Worm (Caenorhabditis elegans) whole organism, late embryonic: ENCODE measurements around the gene clec-240.
A peak's percentile ranks its signal among the peaks of the same experiment; 100 is the strongest.

Experiments
- C08G9.2 ChIP-seq: sonication (generic microtip); optimal IDR thresholded peaks from 2 replicates; lab custom pipeline; 2016; ENCODE audit warnings: mild to moderate bottlenecking, missing genetic modification characterization, moderate library complexity, missing compliant biosample characterization
- F13H6.1 ChIP-seq: sonication (generic microtip); optimal IDR thresholded peaks from 2 replicates; lab custom pipeline; 2016; ENCODE audit warnings: missing genetic modification characterization, missing compliant biosample characterization
- K02D7.2 ChIP-seq: sonication (generic microtip); optimal IDR thresholded peaks from 2 replicates; lab custom pipeline; 2017; ENCODE audit warnings: mild to moderate bottlenecking, missing genetic modification characterization, missing compliant biosample characterization
- K09A11.1 ChIP-seq: sonication (generic microtip); optimal IDR thresholded peaks from 2 replicates; lab custom pipeline; 2017; ENCODE audit warnings: antibody characterized with exemption, mild to moderate bottlenecking, missing genetic modification characterization, missing compliant biosample characterization; ENCODE audit not compliant: insufficient read depth
- T23F11.4 ChIP-seq: fragments of 200-800 bp; sonication (Bioruptor generic); optimal IDR thresholded peaks from 2 replicates; lab custom pipeline; 2018; ENCODE audit warnings: mild to moderate bottlenecking, missing genetic modification characterization, missing compliant biosample characterization
- Y22D7AL.16 ChIP-seq: sonication (generic microtip); optimal IDR thresholded peaks from 2 replicates; lab custom pipeline; 2016; ENCODE audit warnings: missing genetic modification characterization, missing compliant biosample characterization
- ahr-1 ChIP-seq: sonication (generic microtip); optimal IDR thresholded peaks from 2 replicates; lab custom pipeline; 2016; ENCODE audit warnings: missing genetic modification characterization, missing compliant biosample characterization
- ama-1 ChIP-seq: fragments of 150-350 bp; optimal IDR thresholded peaks from 2 replicates; lab custom pipeline; 2014
- ceh-14 ChIP-seq: sonication (generic microtip); optimal IDR thresholded peaks from 2 replicates; lab custom pipeline; 2016; ENCODE audit warnings: missing genotype, missing genetic modification characterization, missing compliant biosample characterization
- ceh-19 ChIP-seq: fragments of 200-800 bp; sonication (Bioruptor generic); optimal IDR thresholded peaks from 2 replicates; lab custom pipeline; 2018; ENCODE audit warnings: mild to moderate bottlenecking, missing genetic modification characterization, missing compliant biosample characterization
- ceh-2 ChIP-seq: sonication (generic microtip); optimal IDR thresholded peaks from 2 replicates; lab custom pipeline; 2016; ENCODE audit warnings: missing genotype, missing genetic modification characterization, missing compliant biosample characterization
- ceh-22 ChIP-seq: sonication (generic microtip); optimal IDR thresholded peaks from 2 replicates; lab custom pipeline; 2017; ENCODE audit warnings: missing biosample characterization, missing genetic modification characterization
- ceh-24 ChIP-seq: sonication (generic microtip); optimal IDR thresholded peaks from 2 replicates; lab custom pipeline; 2016; ENCODE audit warnings: mild to moderate bottlenecking, missing genetic modification characterization, missing compliant biosample characterization
- ceh-31 ChIP-seq: sonication (generic microtip); optimal IDR thresholded peaks from 2 replicates; lab custom pipeline; 2016; ENCODE audit warnings: missing genetic modification characterization, missing compliant biosample characterization
- ceh-45 ChIP-seq: fragments of 200-800 bp; sonication (Bioruptor generic); IDR thresholded peaks from 2 replicates; pipeline ENCODE4 v1.3.6; 2022; ENCODE audit warnings: missing genetic modification reagents, missing genetic modification characterization, missing compliant biosample characterization
- ceh-48 ChIP-seq: sonication (generic microtip); optimal IDR thresholded peaks from 2 replicates; lab custom pipeline; 2016; ENCODE audit warnings: missing genetic modification characterization, inconsistent platforms, missing compliant biosample characterization
- ceh-9 ChIP-seq: sonication (generic microtip); optimal IDR thresholded peaks from 2 replicates; lab custom pipeline; 2016; ENCODE audit warnings: mild to moderate bottlenecking, missing genetic modification characterization, inconsistent platforms, missing compliant biosample characterization
- dmd-4 ChIP-seq: sonication (generic microtip); optimal IDR thresholded peaks from 2 replicates; lab custom pipeline; 2016; ENCODE audit warnings: borderline replicate concordance, missing genetic modification characterization, missing compliant biosample characterization
- dve-1 ChIP-seq: sonication (generic microtip); optimal IDR thresholded peaks from 2 replicates; lab custom pipeline; 2017; ENCODE audit warnings: antibody characterized with exemption, mild to moderate bottlenecking, missing genetic modification characterization, missing compliant biosample characterization
- elt-2 ChIP-seq: sonication (generic microtip); optimal IDR thresholded peaks from 2 replicates; lab custom pipeline; 2016; ENCODE audit warnings: missing genetic modification reagents, missing genetic modification characterization, missing compliant biosample characterization
- ets-4 ChIP-seq: sonication (generic microtip); optimal IDR thresholded peaks from 2 replicates; lab custom pipeline; 2016; ENCODE audit warnings: missing genetic modification characterization, missing compliant biosample characterization
- eyg-1 ChIP-seq: sonication (generic microtip); optimal IDR thresholded peaks from 2 replicates; lab custom pipeline; 2016; ENCODE audit warnings: missing genotype, missing genetic modification characterization, missing compliant biosample characterization
- fkh-10 ChIP-seq: fragments of 150-350 bp; optimal IDR thresholded peaks from 2 replicates; lab custom pipeline; 2014; ENCODE audit warnings: missing biosample characterization, missing genetic modification reagents, missing genetic modification characterization
- fkh-6 ChIP-seq: sonication (generic microtip); optimal IDR thresholded peaks from 2 replicates; lab custom pipeline; 2016; ENCODE audit warnings: missing genetic modification characterization, missing compliant biosample characterization
- gmeb-2 ChIP-seq: sonication (generic microtip); optimal IDR thresholded peaks from 2 replicates; lab custom pipeline; 2016; ENCODE audit warnings: missing genetic modification characterization, inconsistent platforms, missing compliant biosample characterization
- hlh-13 ChIP-seq: fragments of 200-800 bp; sonication (Bioruptor generic); optimal IDR thresholded peaks from 2 replicates; lab custom pipeline; 2018; ENCODE audit warnings: mild to moderate bottlenecking, missing genetic modification characterization, missing compliant biosample characterization
- hlh-15 ChIP-seq: sonication (generic microtip); optimal IDR thresholded peaks from 2 replicates; lab custom pipeline; 2016; ENCODE audit warnings: missing genetic modification characterization, missing compliant biosample characterization
- hlh-30 ChIP-seq: sonication (generic microtip); optimal IDR thresholded peaks from 2 replicates; lab custom pipeline; 2017; ENCODE audit warnings: antibody characterized with exemption, missing genetic modification characterization, missing compliant biosample characterization; ENCODE audit not compliant: insufficient read depth
- hlh-8 ChIP-seq: sonication (generic microtip); optimal IDR thresholded peaks from 2 replicates; lab custom pipeline; 2016; ENCODE audit warnings: missing genotype, missing genetic modification characterization, missing compliant biosample characterization
- lim-6 ChIP-seq: sonication (generic microtip); optimal IDR thresholded peaks from 2 replicates; lab custom pipeline; 2016; ENCODE audit warnings: missing genetic modification characterization, missing compliant biosample characterization
- lin-11 ChIP-seq: fragments of 200-800 bp; sonication (Bioruptor generic); optimal IDR thresholded peaks from 2 replicates; lab custom pipeline; 2018; ENCODE audit warnings: mild to moderate bottlenecking, missing genetic modification characterization, missing compliant biosample characterization
- nfya-1 ChIP-seq: sonication (generic microtip); optimal IDR thresholded peaks from 2 replicates; lab custom pipeline; 2017; ENCODE audit warnings: missing genetic modification characterization, mild to moderate bottlenecking, missing compliant biosample characterization, antibody characterized with exemption, moderate library complexity
- nhr-232 ChIP-seq: sonication (generic microtip); optimal IDR thresholded peaks from 2 replicates; lab custom pipeline; 2016; ENCODE audit warnings: missing genetic modification characterization, missing compliant biosample characterization
- pat-9 ChIP-seq: fragments of 200-800 bp; sonication (Bioruptor generic); optimal IDR thresholded peaks from 2 replicates; lab custom pipeline; 2018; ENCODE audit warnings: mild to moderate bottlenecking, missing genetic modification characterization, moderate library complexity, missing compliant biosample characterization
- pax-1 ChIP-seq: fragments of 150-350 bp; optimal IDR thresholded peaks from 2 replicates; lab custom pipeline; 2014; ENCODE audit warnings: missing biosample characterization, missing genetic modification characterization
- pha-2 ChIP-seq: sonication (generic microtip); optimal IDR thresholded peaks from 2 replicates; lab custom pipeline; 2017; ENCODE audit warnings: mild to moderate bottlenecking, missing genetic modification characterization, missing compliant biosample characterization
- pqm-1 ChIP-seq: sonication (generic microtip); optimal IDR thresholded peaks from 2 replicates; lab custom pipeline; 2016; ENCODE audit warnings: missing genetic modification characterization, missing compliant biosample characterization
- pros-1 ChIP-seq: fragments of 150-350 bp; optimal IDR thresholded peaks from 2 replicates; lab custom pipeline; 2014; ENCODE audit warnings: missing biosample characterization, missing genetic modification reagents, missing genetic modification characterization
- ref-2 ChIP-seq: sonication (generic microtip); optimal IDR thresholded peaks from 2 replicates; lab custom pipeline; 2016; ENCODE audit warnings: missing genetic modification characterization, missing compliant biosample characterization
- sox-2 ChIP-seq: fragments of 200-800 bp; sonication (Bioruptor generic); IDR thresholded peaks from 2 replicates; pipeline ENCODE4 v1.3.6; 2022; ENCODE audit warnings: missing genetic modification reagents, missing genetic modification characterization, missing compliant biosample characterization
- sox-4 ChIP-seq: sonication (generic microtip); optimal IDR thresholded peaks from 2 replicates; lab custom pipeline; 2017; ENCODE audit warnings: mild to moderate bottlenecking, missing genetic modification characterization, inconsistent platforms, missing compliant biosample characterization
- syd-9 ChIP-seq: sonication (generic microtip); optimal IDR thresholded peaks from 2 replicates; lab custom pipeline; 2016; ENCODE audit warnings: mild to moderate bottlenecking, missing genetic modification characterization, moderate library complexity, missing compliant biosample characterization
- tbx-7 ChIP-seq: sonication (generic microtip); optimal IDR thresholded peaks from 2 replicates; lab custom pipeline; 2016; ENCODE audit warnings: missing genotype, missing genetic modification characterization, missing compliant biosample characterization
- ttx-3 ChIP-seq: sonication (generic microtip); optimal IDR thresholded peaks from 2 replicates; lab custom pipeline; 2016; ENCODE audit warnings: missing genetic modification reagents, missing genetic modification characterization, missing compliant biosample characterization
- unc-3 ChIP-seq, 2 experiments: fragments of 200-800 bp in 1 of 2; sonication (Bioruptor generic) in 1 of 2; sonication (generic microtip) in 1 of 2; conservative IDR thresholded peaks in 1 of 2; optimal IDR thresholded peaks in 1 of 2; 2 replicates each; pipeline versions ENCODE4 v1.3.6 to Lab custom; 2016 to 2022; ENCODE audit warnings: missing compliant biosample characterization in 2 of 2, missing genetic modification characterization in 2 of 2, missing genetic modification reagents in 1 of 2
- unc-86 ChIP-seq: sonication (generic microtip); optimal IDR thresholded peaks from 2 replicates; lab custom pipeline; 2016; ENCODE audit warnings: missing genetic modification characterization, missing compliant biosample characterization
- ztf-16 ChIP-seq: sonication (generic microtip); optimal IDR thresholded peaks from 2 replicates; lab custom pipeline; 2017; ENCODE audit warnings: missing genetic modification characterization, missing compliant biosample characterization

Gene clec-240

DNA sequence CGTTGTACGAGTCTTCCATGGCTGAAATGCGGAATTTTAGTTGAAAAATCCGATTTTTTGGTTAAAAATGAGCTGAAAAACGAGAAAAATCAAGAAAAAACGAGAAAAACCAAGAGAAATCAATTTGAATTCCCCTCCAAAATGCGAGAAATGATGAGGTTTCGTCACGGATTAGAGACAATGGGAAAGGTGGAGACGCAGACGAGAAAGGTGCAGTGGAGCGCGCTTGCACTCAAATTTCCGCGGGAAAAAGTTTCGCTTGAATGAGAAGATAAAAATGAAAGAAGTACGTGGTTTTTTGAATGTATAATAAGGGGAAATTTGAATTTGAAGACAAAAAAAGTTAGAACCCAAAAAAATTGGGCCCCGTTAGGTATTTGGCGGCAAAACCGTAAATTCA lies 44.2 kb upstream of the clec-240 start, which contains the start of gene efl-1 (continued):
- TF ChIP-seq nhr-232 (no peak), fkh-10 (GFP tag; lab: Kevin White, UChicago) (no peak), dmd-4 (no peak), elt-2 (peak; percentile 61), hlh-15 (tag; lab: Kevin White, UChicago) (no peak), lim-6 (tag; lab: Kevin White, UChicago) (no peak), ttx-3 (tag; lab: Kevin White, UChicago) (no peak), eyg-1 (tag; lab: Kevin White, UChicago) (no peak), T23F11.4 (no peak), nfya-1 (tag; lab: Kevin White, UChicago) (peak; percentile 86), ceh-2 (tag; lab: Kevin White, UChicago) (no peak), hlh-8 (tag; lab: Kevin White, UChicago) (no peak), unc-86 (tag; lab: Kevin White, UChicago) (no peak), Y22D7AL.16 (no peak), unc-3 (GFP tag; conservative IDR thresholded peaks at IDR 0.05; lab: Robert Waterston, UW) (no peak), unc-3 (tag; optimal IDR thresholded peaks at IDR 0.05; lab: Kevin White, UChicago) (no peak), ceh-31 (peak; percentile 58), ets-4 (tag; lab: Kevin White, UChicago) (peak; percentile 17), C08G9.2 (no peak), hlh-13 (no peak), ceh-48 (tag; lab: Kevin White, UChicago) (peak; percentile 9), K09A11.1 (tag; lab: Kevin White, UChicago) (peak; percentile 21), K02D7.2 (no peak), F13H6.1 (tag; lab: Kevin White, UChicago) (no peak), ztf-16 (tag; lab: Kevin White, UChicago) (no peak), pax-1 (tag; lab: Kevin White, UChicago) (peak; percentile 94)

DNA sequence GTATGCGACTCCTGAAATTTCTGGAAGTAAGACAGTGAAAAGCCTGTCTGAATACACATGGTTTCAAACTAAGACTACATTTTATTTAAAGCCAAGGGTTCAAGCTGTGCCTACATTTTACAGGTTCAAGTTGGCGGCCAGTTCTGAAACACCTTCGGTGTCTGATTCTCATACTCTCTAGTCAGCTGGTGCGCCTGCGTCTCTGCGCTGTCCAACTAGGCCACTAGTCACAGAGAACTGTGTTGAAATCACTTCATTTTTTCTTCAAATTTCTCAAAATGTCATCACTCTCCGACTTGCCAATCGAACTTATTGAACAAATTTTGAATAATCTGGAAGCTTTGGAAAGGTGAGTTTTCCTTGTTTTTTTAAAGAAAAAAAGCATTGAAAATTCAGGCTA lies 43.2 kb upstream of the clec-240 start, which contains the start of gene fbxa-90:
Gene fbxa-90, plus strand, starts transcription at position 179 of the 400 bp plus-strand sequence.
- no peak for TF ChIP-seq syd-9 (tag; lab: Kevin White, UChicago)
- TF ChIP-seq elt-2, result no peak
- no peak for TF ChIP-seq pax-1 (tag; lab: Kevin White, UChicago)
- TF ChIP-seq pqm-1 (tag; lab: Kevin White, UChicago), result no peak
- no peak for TF ChIP-seq ceh-14 (tag; lab: Kevin White, UChicago)
- TF ChIP-seq hlh-30 (tag; lab: Kevin White, UChicago), result no peak
- TF ChIP-seq tbx-7 (tag; lab: Kevin White, UChicago), result no peak
- TF ChIP-seq pros-1, result no peak
- TF ChIP-seq C08G9.2, result no peak
- no peak for TF ChIP-seq dve-1
- no peak for TF ChIP-seq lim-6 (tag; lab: Kevin White, UChicago)
- TF ChIP-seq K02D7.2, result no peak
- no peak for TF ChIP-seq pat-9 (tag; lab: Kevin White, UChicago)
- TF ChIP-seq lin-11 (tag; lab: Kevin White, UChicago), result no peak
- TF ChIP-seq sox-2 (GFP tag; lab: Robert Waterston, UW), result no peak
- no peak for TF ChIP-seq ceh-22 (tag; lab: Kevin White, UChicago)
- no peak for TF ChIP-seq eyg-1 (tag; lab: Kevin White, UChicago)
- TF ChIP-seq ceh-45 (GFP tag; lab: Robert Waterston, UW), result no peak
- no peak for TF ChIP-seq fkh-6
- TF ChIP-seq sox-4 (tag; lab: Kevin White, UChicago), result no peak

ce11 chrV:16972134-16972533 lies 37.7 kb upstream of the clec-240 start, which contains the start of gene srh-119:
Gene srh-119, plus strand, starts transcription at chrV:16972434.
- TF ChIP-seq ahr-1 (tag; lab: Kevin White, UChicago), result no peak
- no peak for TF ChIP-seq pqm-1 (tag; lab: Kevin White, UChicago)
- no peak for TF ChIP-seq ceh-24 (tag; lab: Kevin White, UChicago)
- no peak for TF ChIP-seq ref-2 (tag; lab: Kevin White, UChicago)
- no peak for TF ChIP-seq ceh-9 (tag; lab: Kevin White, UChicago)
- no peak for TF ChIP-seq gmeb-2
- no peak for TF ChIP-seq fkh-10 (GFP tag; lab: Kevin White, UChicago)
- no peak for TF ChIP-seq ama-1 (lab: Kevin White, UChicago)
- no peak for TF ChIP-seq pha-2 (tag; lab: Kevin White, UChicago)
- TF ChIP-seq ceh-19 (GFP tag; lab: Kevin White, UChicago), result no peak
- TF ChIP-seq ceh-31, result no peak
- TF ChIP-seq pax-1 (tag; lab: Kevin White, UChicago), result no peak
- no peak for TF ChIP-seq hlh-15 (tag; lab: Kevin White, UChicago)
